Fruit fly (Drosophila melanogaster) whole organism, pupa: Measurements from ENCODE around the gene CG14647.

Source experiments
- CG12605 ChIP-seq: fragments of 200-800 bp; sonication (Bioruptor generic); IDR thresholded peaks from 2 replicates; pipeline ENCODE4 v1.3.6; 2022; ENCODE audit warnings: missing biosample characterization, missing genetic modification characterization
- CG13204 ChIP-seq: fragments of 200-800 bp; sonication (Bioruptor generic); optimal IDR thresholded peaks from 2 replicates; lab custom pipeline; 2018; ENCODE audit warnings: missing biosample characterization, mild to moderate bottlenecking, missing genetic modification characterization, moderate library complexity
- CG14655 ChIP-seq: fragments of 200-800 bp; sonication (Bioruptor generic); optimal IDR thresholded peaks from 3 replicates; lab custom pipeline; 2017; ENCODE audit warnings: mild to moderate bottlenecking, missing biosample characterization, missing genetic modification reagents, missing genetic modification characterization
- CG15710 ChIP-seq: fragments of 200-800 bp; sonication (Bioruptor generic); optimal IDR thresholded peaks from 2 replicates; lab custom pipeline; 2018; ENCODE audit warnings: missing biosample characterization, mild to moderate bottlenecking, missing genetic modification characterization, moderate library complexity
- CG17806 ChIP-seq: fragments of 200-800 bp; sonication (Bioruptor generic); optimal IDR thresholded peaks from 2 replicates; lab custom pipeline; 2018; ENCODE audit warnings: missing biosample characterization, mild to moderate bottlenecking, missing genetic modification characterization, moderate library complexity
- CG32121 ChIP-seq: fragments of 200-800 bp; sonication (Bioruptor generic); IDR thresholded peaks from 2 replicates; pipeline ENCODE4 v1.3.6; 2022; ENCODE audit warnings: missing biosample characterization, missing genetic modification characterization
- CG34367 ChIP-seq: fragments of 200-800 bp; sonication (Bioruptor generic); optimal IDR thresholded peaks from 2 replicates; lab custom pipeline; 2018; ENCODE audit warnings: missing biosample characterization, mild to moderate bottlenecking, missing genetic modification characterization
- CG4496 ChIP-seq: fragments of 200-800 bp; sonication (Bioruptor generic); IDR thresholded peaks from 3 replicates; pipeline ENCODE4 v1.3.6; 2022; ENCODE audit warnings: missing biosample characterization, missing genetic modification characterization
- CG8159 ChIP-seq: fragments of 200-800 bp; sonication (Bioruptor generic); optimal IDR thresholded peaks from 3 replicates; lab custom pipeline; 2018; ENCODE audit warnings: missing biosample characterization, mild to moderate bottlenecking, missing genetic modification characterization, moderate library complexity
- CG8301 ChIP-seq: fragments of 200-800 bp; sonication (Bioruptor generic); optimal IDR thresholded peaks from 2 replicates; lab custom pipeline; 2018; ENCODE audit warnings: missing biosample characterization, mild to moderate bottlenecking, missing genetic modification characterization
- CG9948 ChIP-seq: fragments of 200-800 bp; sonication (Bioruptor generic); optimal IDR thresholded peaks from 2 replicates; lab custom pipeline; 2018; ENCODE audit warnings: missing biosample characterization, mild to moderate bottlenecking, missing genetic modification characterization, moderate library complexity
- D1 ChIP-seq: fragments of 200-800 bp; sonication (Bioruptor generic); optimal IDR thresholded peaks from 2 replicates; lab custom pipeline; 2018; ENCODE audit warnings: missing biosample characterization, mild to moderate bottlenecking, missing genetic modification characterization, moderate library complexity
- EcR ChIP-seq: fragments of 200-800 bp; sonication (Bioruptor generic); optimal IDR thresholded peaks from 3 replicates; lab custom pipeline; 2019; ENCODE audit warnings: missing biosample characterization, missing genetic modification characterization, mild to moderate bottlenecking, moderate library complexity, missing genetic modification reagents
- Ets98B ChIP-seq: fragments of 200-800 bp; sonication (Bioruptor generic); IDR thresholded peaks from 2 replicates; pipeline ENCODE4 v1.3.6; 2022; ENCODE audit warnings: missing biosample characterization, missing genetic modification characterization
- Pif1A ChIP-seq: fragments of 200-800 bp; sonication (Bioruptor generic); optimal IDR thresholded peaks from 3 replicates; lab custom pipeline; 2016; ENCODE audit warnings: missing biosample characterization, missing genetic modification characterization
- Pif1B ChIP-seq: fragments of 200-800 bp; sonication (Bioruptor generic); optimal IDR thresholded peaks from 3 replicates; lab custom pipeline; 2016; ENCODE audit warnings: missing biosample characterization, missing genetic modification characterization
- Snoo ChIP-seq: fragments of 200-800 bp; sonication (Bioruptor generic); optimal IDR thresholded peaks from 3 replicates; lab custom pipeline; 2017; ENCODE audit warnings: missing biosample characterization, mild to moderate bottlenecking, missing genetic modification characterization, inconsistent platforms
- fd96Ca ChIP-seq: fragments of 200-800 bp; sonication (Bioruptor generic); IDR thresholded peaks from 3 replicates; pipeline ENCODE4 v1.3.6; 2022; ENCODE audit warnings: missing biosample characterization, missing genetic modification characterization
- gl ChIP-seq: fragments of 200-800 bp; sonication (Bioruptor generic); optimal IDR thresholded peaks from 2 replicates; lab custom pipeline; 2018; ENCODE audit warnings: missing biosample characterization, mild to moderate bottlenecking, missing genetic modification characterization
- rn ChIP-seq: fragments of 200-800 bp; sonication (Bioruptor generic); IDR thresholded peaks from 2 replicates; pipeline ENCODE4 v1.3.6; 2022; ENCODE audit warnings: missing biosample characterization, missing genetic modification characterization

Gene CG14647

dm6 chr3R:4419482-4419881 lies 19.2 kb downstream of the CG14647 start, which contains the start of gene CG32944:
Gene CG32944 (minus strand): TSS chr3R:4419578.
- TF ChIP-seq gl (tag; lab: Kevin White, UChicago), result no peak
- no peak for TF ChIP-seq Pif1B (GFP tag; lab: Kevin White, UChicago)
- no peak for TF ChIP-seq CG8301
- TF ChIP-seq CG12605, result no peak
- TF ChIP-seq CG15710 (tag; lab: Kevin White, UChicago), result no peak
- TF ChIP-seq, all 21 proteins: peak for 0

DNA sequence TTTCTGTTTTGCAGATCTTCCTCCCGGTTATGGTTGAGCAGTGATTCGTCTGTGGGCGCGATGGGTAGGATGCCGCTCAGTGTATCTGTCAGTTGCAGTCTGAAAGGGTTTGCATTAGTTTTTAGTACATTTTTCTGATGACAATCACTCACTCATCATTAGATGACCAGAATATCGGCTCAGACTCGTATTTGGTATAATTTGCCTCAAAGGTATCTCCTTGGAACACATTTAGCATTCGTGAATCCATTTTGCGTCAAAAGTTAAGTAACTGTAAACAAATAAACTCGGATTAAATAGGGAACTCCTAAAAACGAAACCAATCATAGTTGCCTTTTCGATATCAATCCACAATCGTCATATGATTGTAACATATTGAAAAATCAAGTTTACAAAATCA lies 26.4 kb downstream of the CG14647 start, which contains the start of gene CG31525:
Gene CG31525 (plus strand): TSS at position 301 of the 400 bp plus-strand sequence.
- no peak for TF ChIP-seq D1
- TF ChIP-seq CG17806 (tag; lab: Kevin White, UChicago), result no peak
- no peak for TF ChIP-seq CG34367 (tag; lab: Kevin White, UChicago)

DNA sequence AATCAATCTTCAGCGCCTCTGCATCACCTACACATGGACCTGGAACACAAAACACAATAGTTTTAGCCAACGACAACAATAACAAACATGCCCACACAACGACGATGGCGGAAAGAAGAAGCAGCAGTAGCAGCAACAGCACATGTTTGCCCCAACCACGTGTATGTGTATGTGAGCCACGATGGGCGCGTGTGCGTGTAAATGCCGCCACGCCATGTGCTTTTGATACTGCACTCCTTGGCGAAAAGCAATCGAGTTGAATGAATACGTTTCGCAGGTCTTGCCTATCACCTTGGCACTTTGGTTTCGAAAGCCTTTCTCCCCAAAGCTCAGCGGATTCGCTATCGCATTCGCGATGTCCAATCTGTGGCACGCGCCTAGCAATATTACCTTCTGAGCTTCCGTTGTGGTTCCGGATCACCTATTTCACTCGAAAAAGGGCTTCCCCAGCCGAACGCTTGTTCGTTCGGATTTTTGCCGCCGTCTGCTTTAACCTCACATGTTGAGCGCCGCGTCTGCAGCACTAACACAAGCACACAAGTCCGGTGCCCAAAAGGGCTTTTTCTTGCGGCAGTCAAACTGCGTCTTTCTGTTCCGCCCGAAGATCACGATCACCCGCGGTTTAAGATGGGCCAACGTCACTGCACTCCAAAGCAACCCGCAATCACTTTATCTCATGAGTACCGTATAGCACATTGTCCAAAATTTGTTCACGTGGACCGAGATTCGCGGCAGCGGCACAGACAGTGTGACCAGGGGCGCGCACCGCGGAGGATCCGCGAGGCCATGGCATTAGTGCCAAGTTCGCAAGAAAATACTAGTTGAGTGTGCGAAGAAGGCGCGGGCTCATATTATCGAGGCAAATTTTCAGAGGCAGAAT lies 28.5 kb downstream of the CG14647 start, which contains the start of gene srl:
Gene srl (minus strand): TSS at position 751 of the 880 bp plus-strand sequence.
- TF ChIP-seq Pif1B (GFP tag; lab: Kevin White, UChicago) (no peak), CG32121 (GFP tag; lab: Robert Waterston, UW) (0 out of 2 replicates have a peak, but pooled peaks have one; percentile 14)
- TF ChIP-seq, all 21 proteins: peak for 1

- TF ChIP-seq CG12605 (peak; percentile 14; the same call in 1 of the 2 replicates), fd96Ca (GFP tag; lab: Robert Waterston, UW) (peak; percentile 55; the same call in 2 of the 3 replicates), Pif1B (GFP tag; lab: Kevin White, UChicago) (no peak), CG15710 (tag; lab: Kevin White, UChicago) (peak; percentile 49), rn (GFP tag; lab: Robert Waterston, UW) (no peak), Pif1A (no peak), CG34367 (tag; lab: Kevin White, UChicago) (no peak), EcR (GFP tag; lab: Kevin White, UChicago) (peak; percentile 76), CG8301 (no peak), Ets98B (GFP tag; lab: Robert Waterston, UW) (0 out of 2 replicates have a peak, but pooled peaks have one; percentile 48), Snoo (peak; percentile 63), CG4496 (peak; percentile 65), CG32121 (GFP tag; lab: Robert Waterston, UW) (peak; percentile 44), gl (tag; lab: Kevin White, UChicago) (peak; percentile 33)
These were observed 33.2 kb downstream of the CG14647 start, which contains the start of the genes eIF3a and CG1074 for dm6 chr3R:4433441-4434077. Gene eIF3a (minus strand): TSS chr3R:4433895. Gene CG1074 (plus strand): TSS chr3R:4433965.

DNA sequence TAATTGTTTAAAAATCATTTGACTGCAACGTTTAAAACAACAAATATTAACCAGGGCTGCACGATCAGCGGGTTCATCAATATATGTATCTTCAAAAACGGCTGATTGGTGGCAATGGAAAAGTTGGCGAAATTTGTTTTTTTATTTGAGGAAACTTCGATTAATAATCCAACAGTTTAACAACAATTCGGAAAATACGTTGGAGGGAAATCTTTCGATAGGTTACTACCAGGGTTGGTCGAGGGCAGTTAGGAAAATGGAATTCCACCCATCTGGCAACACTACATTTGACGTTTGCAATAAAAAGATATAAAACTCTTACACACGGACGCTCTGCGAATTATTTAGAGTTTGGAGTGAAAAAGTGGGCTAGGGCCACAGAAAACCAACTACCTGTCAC lies 36.8 kb downstream of the CG14647 start, which contains the start of the genes Lipt2 and CG14650:
Gene Lipt2 (minus strand): TSS at position 217 of the 400 bp plus-strand sequence.
Gene CG14650 (plus strand): TSS at position 275 of the 400 bp plus-strand sequence.
- TF ChIP-seq rn (GFP tag; lab: Robert Waterston, UW), result 0 out of 2 replicates have a peak, but pooled peaks have one; percentile 37
- no peak for TF ChIP-seq Snoo
- peak; percentile 51 for TF ChIP-seq CG15710 (tag; lab: Kevin White, UChicago)
- no peak for TF ChIP-seq Pif1B (GFP tag; lab: Kevin White, UChicago)
- no peak for TF ChIP-seq gl (tag; lab: Kevin White, UChicago)
- peak; percentile 45; the same call in 1 of the 3 replicates for TF ChIP-seq CG4496
- peak; percentile 36 for TF ChIP-seq CG17806 (tag; lab: Kevin White, UChicago)
- peak; percentile 34; the same call in 1 of the 3 replicates for TF ChIP-seq fd96Ca (GFP tag; lab: Robert Waterston, UW)
- TF ChIP-seq, all 21 proteins: peak for 5

DNA sequence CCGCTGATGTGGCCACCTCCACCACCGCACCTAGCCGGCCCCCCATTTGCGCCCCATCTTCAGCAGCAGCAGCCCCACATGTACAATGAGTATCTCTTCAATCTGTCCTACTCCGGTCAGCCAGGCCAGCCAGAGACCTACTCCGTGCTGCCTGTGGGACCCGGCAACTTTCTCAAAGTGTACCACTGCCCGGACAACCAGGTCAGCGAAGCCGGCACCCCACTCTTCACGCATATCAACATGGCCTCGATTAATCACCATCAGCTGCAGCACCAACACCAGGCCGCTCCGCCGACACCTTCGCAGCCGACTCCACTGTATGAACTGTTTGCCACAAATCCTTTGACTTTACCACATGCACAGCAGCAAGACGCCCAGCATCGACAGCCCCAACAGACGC lies 37.5 kb downstream of the CG14647 start:
- TF ChIP-seq D1, result no peak
- TF ChIP-seq fd96Ca (GFP tag; lab: Robert Waterston, UW), result no peak
- TF ChIP-seq rn (GFP tag; lab: Robert Waterston, UW), result no peak
- no peak for TF ChIP-seq Pif1B (GFP tag; lab: Kevin White, UChicago)
- no peak for TF ChIP-seq Ets98B (GFP tag; lab: Robert Waterston, UW)
- TF ChIP-seq CG34367 (tag; lab: Kevin White, UChicago), result no peak
- TF ChIP-seq CG17806 (tag; lab: Kevin White, UChicago), result no peak
- no peak for TF ChIP-seq CG8159 (tag; lab: Kevin White, UChicago)
- no peak for TF ChIP-seq CG15710 (tag; lab: Kevin White, UChicago)
- TF ChIP-seq CG9948, result no peak
- no peak for TF ChIP-seq CG4496
- no peak for TF ChIP-seq EcR (GFP tag; lab: Kevin White, UChicago)
- TF ChIP-seq gl (tag; lab: Kevin White, UChicago), result no peak
- no peak for TF ChIP-seq CG32121 (GFP tag; lab: Robert Waterston, UW)
- TF ChIP-seq CG12605, result no peak
- TF ChIP-seq CG8301, result no peak
- no peak for TF ChIP-seq Snoo
- TF ChIP-seq CG14655 (GFP tag; lab: Kevin White, UChicago), result no peak
- no peak for TF ChIP-seq Pif1A
- no peak for TF ChIP-seq CG13204 (GFP tag; lab: Kevin White, UChicago)
